Fruit fly (Drosophila melanogaster) whole organism: ENCODE measurements around the gene TfIIEalpha.

Experiments used
- Dll ChIP-seq: fragments of >200 bp; optimal IDR thresholded peaks from 2 replicates; lab custom pipeline; 2017
- EcR ChIP-seq, 2 experiments: fragments of >200 bp; optimal IDR thresholded peaks; 2 replicates each; lab custom pipeline; 2017; ENCODE audit warnings: missing biosample characterization in 2 of 2, missing genetic modification characterization in 2 of 2, missing genetic modification reagents in 2 of 2

DNA sequence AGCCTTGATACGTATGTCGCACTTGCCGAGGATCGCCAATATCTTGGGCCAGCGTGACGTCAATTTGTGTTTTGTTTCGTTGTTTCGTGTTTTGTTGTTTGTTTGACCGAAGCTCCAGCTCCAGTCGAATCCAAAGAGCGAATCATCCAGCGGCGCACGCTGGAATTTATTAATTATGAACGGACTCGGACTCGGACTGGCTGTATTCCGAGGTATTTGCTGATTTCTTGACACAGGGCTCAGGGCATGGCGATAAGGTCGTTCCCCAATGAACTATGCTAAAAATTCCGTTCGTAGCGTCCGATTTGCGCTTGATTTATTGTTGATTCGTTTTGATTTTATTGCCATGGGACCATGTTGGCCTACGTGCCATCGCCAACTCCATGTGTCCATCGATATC, 35.1 kb downstream of the TfIIEalpha start:
- no peak for TF ChIP-seq EcR (GFP tag; optimal IDR thresholded peaks at IDR 0.05; lab: Kevin White, UChicago)
- no peak for TF ChIP-seq Dll
